Fruit fly (Drosophila melanogaster) whole organism, embryonic: Measurements from ENCODE around the gene Sec8.

Experiments
- Abd-B ChIP-seq: fragments of 200-800 bp; sonication (Bioruptor generic); optimal IDR thresholded peaks from 2 replicates; lab custom pipeline; 2018; ENCODE audit warnings: missing biosample characterization, mild to moderate bottlenecking, missing genetic modification characterization, moderate library complexity
- Bdp1 ChIP-seq: fragments of 200-800 bp; sonication (Bioruptor generic); optimal IDR thresholded peaks from 3 replicates; lab custom pipeline; 2016; ENCODE audit warnings: missing biosample characterization, missing genetic modification characterization
- CG10321 ChIP-seq: fragments of 200-800 bp; sonication (Bioruptor generic); IDR thresholded peaks from 2 replicates; pipeline ENCODE4 v1.3.6; 2022; ENCODE audit warnings: missing biosample characterization, missing genetic modification characterization
- CG10979 ChIP-seq: fragments of 200-800 bp; sonication (Bioruptor generic); optimal IDR thresholded peaks from 2 replicates; lab custom pipeline; 2018; ENCODE audit warnings: missing biosample characterization, mild to moderate bottlenecking, missing genetic modification characterization, moderate library complexity
- CG11456 ChIP-seq: fragments of 200-800 bp; sonication (Bioruptor generic); IDR thresholded peaks from 3 replicates; pipeline ENCODE4 v1.3.6; 2022; ENCODE audit warnings: missing biosample characterization, missing genetic modification characterization
- CG1233 ChIP-seq: fragments of 200-800 bp; sonication (Bioruptor generic); optimal IDR thresholded peaks from 4 replicates; lab custom pipeline; 2018; ENCODE audit warnings: missing biosample characterization, mild to moderate bottlenecking, missing genetic modification characterization
- CG13424 ChIP-seq: fragments of 200-800 bp; sonication (Bioruptor generic); optimal IDR thresholded peaks from 2 replicates; lab custom pipeline; 2019; ENCODE audit warnings: missing biosample characterization, mild to moderate bottlenecking, missing genetic modification characterization, moderate library complexity
- CG13775 ChIP-seq: fragments of 200-800 bp; sonication (Bioruptor generic); optimal IDR thresholded peaks from 3 replicates; lab custom pipeline; 2017; ENCODE audit warnings: missing biosample characterization, mild to moderate bottlenecking, missing genetic modification characterization
- CG1647 ChIP-seq: fragments of 200-800 bp; sonication (Bioruptor generic); optimal IDR thresholded peaks from 3 replicates; lab custom pipeline; 2016; ENCODE audit warnings: missing biosample characterization, missing genetic modification characterization
- CG17829 ChIP-seq: fragments of 200-800 bp; optimal IDR thresholded peaks from 2 replicates; lab custom pipeline; 2019; ENCODE audit warnings: missing biosample characterization, mild to moderate bottlenecking, missing genetic modification characterization, moderate library complexity
- CG18764 ChIP-seq: fragments of 200-800 bp; sonication (Bioruptor generic); optimal IDR thresholded peaks from 3 replicates; lab custom pipeline; 2016; ENCODE audit warnings: missing biosample characterization, missing genetic modification characterization
- CG3065 ChIP-seq: fragments of 200-800 bp; sonication (Bioruptor generic); optimal IDR thresholded peaks from 2 replicates; lab custom pipeline; 2016; ENCODE audit warnings: missing biosample characterization, missing genetic modification characterization
- CG3163 ChIP-seq: fragments of 200-800 bp; sonication (Bioruptor generic); optimal IDR thresholded peaks from 3 replicates; lab custom pipeline; 2016; ENCODE audit warnings: missing biosample characterization, missing genetic modification characterization
- CG33213 ChIP-seq: fragments of 200-800 bp; sonication (Bioruptor generic); optimal IDR thresholded peaks from 3 replicates; lab custom pipeline; 2016; ENCODE audit warnings: missing biosample characterization, missing genetic modification characterization
- CG4424 ChIP-seq: fragments of 200-800 bp; sonication (Bioruptor generic); optimal IDR thresholded peaks from 3 replicates; lab custom pipeline; 2016; ENCODE audit warnings: missing biosample characterization, missing genetic modification characterization
- CG6791 ChIP-seq: fragments of 200-800 bp; sonication (Bioruptor generic); IDR thresholded peaks from 3 replicates; pipeline ENCODE4 v1.3.6; 2022; ENCODE audit warnings: missing biosample characterization, missing genetic modification characterization; ENCODE audit not compliant: partially characterized antibody
- CG8388 ChIP-seq: fragments of 200-800 bp; sonication (Bioruptor generic); optimal IDR thresholded peaks from 2 replicates; lab custom pipeline; 2019; ENCODE audit warnings: missing biosample characterization, mild to moderate bottlenecking, missing genetic modification characterization, moderate library complexity
- CG9215 ChIP-seq: fragments of 200-800 bp; sonication (Bioruptor generic); IDR thresholded peaks from 2 replicates; pipeline ENCODE4 v1.3.6; 2022; ENCODE audit warnings: missing biosample characterization, missing genetic modification characterization
- CG9876 ChIP-seq: fragments of 200-800 bp; sonication (Bioruptor generic); optimal IDR thresholded peaks from 2 replicates; lab custom pipeline; 2016; ENCODE audit warnings: missing biosample characterization, missing genetic modification characterization
- D19A ChIP-seq: fragments of 200-800 bp; optimal IDR thresholded peaks from 3 replicates; lab custom pipeline; 2019; ENCODE audit warnings: missing biosample characterization, mild to moderate bottlenecking, missing genetic modification characterization, moderate library complexity
- Dbx ChIP-seq: fragments of 200-800 bp; sonication (Bioruptor generic); IDR thresholded peaks from 3 replicates; pipeline ENCODE4 v1.3.6; 2022; ENCODE audit warnings: missing biosample characterization, missing genetic modification characterization
- Dek ChIP-seq: fragments of 200-800 bp; sonication (Bioruptor generic); optimal IDR thresholded peaks from 3 replicates; lab custom pipeline; 2019; ENCODE audit warnings: missing biosample characterization, mild to moderate bottlenecking, missing genetic modification characterization, moderate library complexity
- ERR ChIP-seq: fragments of 200-800 bp; sonication (Bioruptor generic); optimal IDR thresholded peaks from 2 replicates; lab custom pipeline; 2016; ENCODE audit warnings: missing biosample characterization, missing genetic modification characterization
- Fer1 ChIP-seq: fragments of 200-800 bp; sonication (Bioruptor generic); optimal IDR thresholded peaks from 2 replicates; lab custom pipeline; 2017; ENCODE audit warnings: missing biosample characterization, mild to moderate bottlenecking, missing genetic modification characterization
- H2.0 ChIP-seq: fragments of 200-800 bp; sonication (Bioruptor generic); IDR thresholded peaks from 2 replicates; pipeline ENCODE4 v1.3.6; 2022; ENCODE audit warnings: missing biosample characterization, missing genetic modification characterization
- Hey ChIP-seq: fragments of 200-800 bp; sonication (Bioruptor generic); optimal IDR thresholded peaks from 3 replicates; lab custom pipeline; 2018; ENCODE audit warnings: missing biosample characterization, mild to moderate bottlenecking, missing genetic modification characterization
- HmgZ ChIP-seq: fragments of 200-800 bp; sonication (Bioruptor generic); optimal IDR thresholded peaks from 2 replicates; lab custom pipeline; 2018; ENCODE audit warnings: missing biosample characterization, mild to moderate bottlenecking, missing genetic modification characterization
- Hmr ChIP-seq: fragments of 200-800 bp; sonication (Bioruptor generic); optimal IDR thresholded peaks from 3 replicates; lab custom pipeline; 2017; ENCODE audit warnings: mild to moderate bottlenecking, missing biosample characterization, missing genetic modification reagents, missing genetic modification characterization
- Hr39 ChIP-seq: fragments of >200 bp; optimal IDR thresholded peaks from 2 replicates; lab custom pipeline; 2017
- Kr ChIP-seq: fragments of 200-800 bp; sonication (Bioruptor generic); optimal IDR thresholded peaks from 2 replicates; lab custom pipeline; 2017; ENCODE audit warnings: missing biosample characterization, mild to moderate bottlenecking, missing genetic modification characterization
- Mad ChIP-seq: fragments of 200-800 bp; sonication (Bioruptor generic); optimal IDR thresholded peaks from 2 replicates; lab custom pipeline; 2016; ENCODE audit warnings: missing biosample characterization, missing genetic modification characterization
- Meics ChIP-seq: fragments of 200-800 bp; sonication (Bioruptor generic); optimal IDR thresholded peaks from 2 replicates; lab custom pipeline; 2017; ENCODE audit warnings: missing biosample characterization, mild to moderate bottlenecking, missing genetic modification characterization
- NFAT ChIP-seq: fragments of 200-800 bp; sonication (Bioruptor generic); IDR thresholded peaks from 2 replicates; pipeline ENCODE4 v1.3.6; 2022; ENCODE audit warnings: missing biosample characterization, missing genetic modification characterization
- Oaz ChIP-seq: fragments of 200-800 bp; sonication (Bioruptor generic); IDR thresholded peaks from 2 replicates; pipeline ENCODE4 v1.3.6; 2022; ENCODE audit warnings: missing biosample characterization, missing genetic modification characterization
- Scr ChIP-seq: fragments of 200-800 bp; sonication (Bioruptor generic); IDR thresholded peaks from 2 replicates; pipeline ENCODE4 v1.3.6; 2022; ENCODE audit warnings: missing biosample characterization, missing genetic modification characterization; ENCODE audit not compliant: partially characterized antibody
- YL-1 ChIP-seq: fragments of 200-800 bp; sonication (Bioruptor generic); optimal IDR thresholded peaks from 3 replicates; lab custom pipeline; 2017; ENCODE audit warnings: missing biosample characterization, mild to moderate bottlenecking, missing genetic modification characterization
- ac ChIP-seq: fragments of 200-800 bp; sonication (Bioruptor generic); optimal IDR thresholded peaks from 3 replicates; lab custom pipeline; 2017; ENCODE audit warnings: missing biosample characterization, mild to moderate bottlenecking, missing genetic modification characterization
- amos ChIP-seq: fragments of 200-800 bp; sonication (Bioruptor generic); IDR thresholded peaks from 2 replicates; pipeline ENCODE4 v1.3.6; 2022; ENCODE audit warnings: missing biosample characterization, missing genetic modification characterization; ENCODE audit not compliant: partially characterized antibody
- chn ChIP-seq: fragments of 200-800 bp; sonication (Bioruptor generic); optimal IDR thresholded peaks from 2 replicates; lab custom pipeline; 2016; ENCODE audit warnings: missing biosample characterization, missing genetic modification characterization
- dan ChIP-seq: fragments of 200-800 bp; sonication (Bioruptor generic); IDR thresholded peaks from 2 replicates; pipeline ENCODE4 v1.3.6; 2022; ENCODE audit warnings: missing biosample characterization, missing genetic modification characterization
- dimm ChIP-seq: fragments of 200-800 bp; sonication (Bioruptor generic); IDR thresholded peaks from 2 replicates; pipeline ENCODE4 v1.3.6; 2022; ENCODE audit warnings: missing biosample characterization, missing genetic modification characterization
- gcm2 ChIP-seq: fragments of 200-800 bp; sonication (Bioruptor generic); optimal IDR thresholded peaks from 2 replicates; lab custom pipeline; 2016; ENCODE audit warnings: missing biosample characterization, missing genetic modification characterization
- nom ChIP-seq: fragments of 200-800 bp; sonication (Bioruptor generic); optimal IDR thresholded peaks from 2 replicates; lab custom pipeline; 2017; ENCODE audit warnings: missing biosample characterization, missing genetic modification characterization, mild to moderate bottlenecking, moderate library complexity, missing genetic modification reagents
- org-1 ChIP-seq: fragments of 200-800 bp; sonication (Bioruptor generic); optimal IDR thresholded peaks from 2 replicates; lab custom pipeline; 2017; ENCODE audit warnings: missing biosample characterization, missing genetic modification characterization
- row ChIP-seq: fragments of 200-800 bp; sonication (Bioruptor generic); IDR thresholded peaks from 3 replicates; pipeline ENCODE4 v1.3.6; 2022; ENCODE audit warnings: missing biosample characterization, missing genetic modification characterization
- scrt ChIP-seq: fragments of 200-800 bp; sonication (Bioruptor generic); optimal IDR thresholded peaks from 2 replicates; lab custom pipeline; 2018; ENCODE audit warnings: missing biosample characterization, mild to moderate bottlenecking, missing genetic modification characterization, moderate library complexity
- ttk ChIP-seq: fragments of 200-800 bp; sonication (Bioruptor generic); IDR thresholded peaks from 2 replicates; pipeline ENCODE4 v2.1.2; 2022; ENCODE audit warnings: missing biosample characterization, missing genetic modification characterization
- vvl ChIP-seq: fragments of 200-800 bp; sonication (Bioruptor generic); IDR thresholded peaks from 2 replicates; pipeline ENCODE4 v1.3.6; 2022; ENCODE audit warnings: missing biosample characterization, missing genetic modification characterization
- zfh1 ChIP-seq: fragments of 200-800 bp; sonication (Bioruptor generic); IDR thresholded peaks from 3 replicates; pipeline ENCODE4 v1.3.6; 2022; ENCODE audit warnings: missing biosample characterization, missing genetic modification characterization

Sec8 gene

DNA sequence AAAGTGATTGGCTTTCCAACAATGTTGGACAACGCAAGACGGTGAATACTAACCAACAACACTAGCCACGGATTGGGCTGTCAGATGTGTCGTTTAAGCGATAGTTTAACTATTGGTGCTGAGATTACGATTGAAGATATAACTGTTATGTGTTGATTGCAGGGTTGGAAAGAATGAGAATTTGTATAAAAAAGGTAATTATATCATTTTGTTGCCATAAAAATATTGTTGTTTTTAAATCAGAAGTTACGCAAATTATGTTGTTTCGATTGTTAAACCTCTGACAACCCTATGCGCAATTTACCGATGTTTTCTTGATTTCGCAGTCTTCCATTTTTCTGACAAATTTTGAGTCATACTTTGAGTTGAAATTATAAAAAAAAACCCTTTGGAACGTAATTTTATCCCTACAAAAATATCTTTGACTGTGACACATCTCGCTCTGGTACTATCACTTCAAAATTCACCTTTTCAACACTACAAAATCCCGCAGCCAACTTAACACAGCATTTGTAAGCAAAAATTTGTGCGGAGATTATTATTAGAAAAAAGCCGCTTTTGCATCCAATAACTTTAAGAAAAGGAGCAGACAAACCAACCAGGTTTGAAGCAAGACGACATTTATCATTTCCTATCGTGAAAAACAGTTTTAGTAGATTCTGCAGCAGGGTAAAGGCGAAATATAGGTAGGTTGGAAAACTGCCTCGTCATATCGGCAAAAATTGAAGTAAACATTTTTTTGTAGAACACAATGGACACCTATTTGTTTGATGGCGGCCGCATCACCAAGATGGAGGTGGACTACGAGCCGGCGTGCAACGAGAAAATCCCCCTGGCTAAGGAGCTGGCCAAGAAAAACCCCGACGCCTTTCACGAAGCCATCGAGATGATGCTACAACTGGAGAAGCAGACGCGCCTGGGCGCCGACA, 30.5 kb upstream of the Sec8 start, which contains the start of the genes Hat1 and Rpn5 (continued):
- peak; percentile 21 for TF ChIP-seq Hey
- TF ChIP-seq Kr (GFP tag; lab: Kevin White, UChicago): no peak
- TF ChIP-seq YL-1: peak; percentile 63
- peak; percentile 73 for TF ChIP-seq CG8388 (GFP tag; lab: Kevin White, UChicago)
- peak; percentile 68 for TF ChIP-seq amos (GFP tag; lab: Robert Waterston, UW)
- peak; percentile 51 for TF ChIP-seq CG3065 (GFP tag; lab: Kevin White, UChicago)
- peak; percentile 65 for TF ChIP-seq CG1233 (GFP tag; lab: Kevin White, UChicago)
- TF ChIP-seq ttk: peak; percentile 54; the same call in 1 of the 2 replicates
- no peak for TF ChIP-seq Oaz (GFP tag; lab: Robert Waterston, UW)
- peak; percentile 79; the same call in 2 of the 3 replicates for TF ChIP-seq Dbx
- TF ChIP-seq Dek (tag; lab: Kevin White, UChicago): peak; percentile 73
- TF ChIP-seq ac: no peak
- TF ChIP-seq NFAT: peak; percentile 59; the same call in 1 of the 2 replicates
- peak; percentile 71 for TF ChIP-seq CG13424 (tag; lab: Kevin White, UChicago)
- peak; percentile 92 for TF ChIP-seq row (GFP tag; lab: Robert Waterston, UW)
- TF ChIP-seq CG13775: peak; percentile 93
- TF ChIP-seq CG3163 (GFP tag; lab: Kevin White, UChicago): peak; percentile 75
- TF ChIP-seq CG11456 (GFP tag; lab: Robert Waterston, UW): peak; percentile 63; the same call in 2 of the 3 replicates
- TF ChIP-seq CG9215 (GFP tag; lab: Robert Waterston, UW): peak; percentile 79
- TF ChIP-seq D19A (tag; lab: Kevin White, UChicago): peak; percentile 46
- TF ChIP-seq gcm2 (GFP tag; lab: Kevin White, UChicago): peak; percentile 55
- peak; percentile 48 for TF ChIP-seq org-1 (GFP tag; lab: Kevin White, UChicago)
- TF ChIP-seq dimm: no peak
- peak; percentile 64; the same call in 1 of the 3 replicates for TF ChIP-seq CG6791 (GFP tag; lab: Robert Waterston, UW)
- TF ChIP-seq Meics (GFP tag; lab: Kevin White, UChicago): peak; percentile 76
- 0 out of 2 replicates have a peak, but pooled peaks have one; percentile 38 for TF ChIP-seq dan
- peak; percentile 79 for TF ChIP-seq CG18764 (GFP tag; lab: Kevin White, UChicago)
- TF ChIP-seq CG10321 (GFP tag; lab: Robert Waterston, UW): no peak; the same call in 1 of the 2 replicates
- peak; percentile 85 for TF ChIP-seq Scr
- peak; percentile 68 for TF ChIP-seq CG17829 (tag; lab: Kevin White, UChicago)
- peak; percentile 0 for TF ChIP-seq scrt (GFP tag; lab: Kevin White, UChicago)
- TF ChIP-seq Abd-B (GFP tag; lab: Kevin White, UChicago): peak; percentile 85
- peak; percentile 56 for TF ChIP-seq nom
- TF ChIP-seq CG4424 (GFP tag; lab: Kevin White, UChicago): peak; percentile 91
- TF ChIP-seq HmgZ (tag; lab: Kevin White, UChicago): peak; percentile 83
- no peak for TF ChIP-seq Hr39 (lab: Kevin White, UChicago)
- peak; percentile 78 for TF ChIP-seq ERR (GFP tag; lab: Kevin White, UChicago)
- peak; percentile 59; the same call in 1 of the 2 replicates for TF ChIP-seq vvl (GFP tag; lab: Robert Waterston, UW)
- peak; percentile 88 for TF ChIP-seq Mad (GFP tag; lab: Kevin White, UChicago)
- TF ChIP-seq CG9876 (GFP tag; lab: Kevin White, UChicago): peak; percentile 73
- TF ChIP-seq CG1647 (GFP tag; lab: Kevin White, UChicago): peak; percentile 88
- TF ChIP-seq CG33213 (GFP tag; lab: Kevin White, UChicago): peak; percentile 76
- TF ChIP-seq H2.0: peak; percentile 59
- TF ChIP-seq Fer1 (GFP tag; lab: Kevin White, UChicago): peak; percentile 52
- peak; percentile 91 for TF ChIP-seq chn
- TF ChIP-seq Hmr (GFP tag; lab: Kevin White, UChicago): peak; percentile 81
- peak; percentile 79 for TF ChIP-seq CG10979 (tag; lab: Kevin White, UChicago)
- peak; percentile 58; the same call in 2 of the 3 replicates for TF ChIP-seq zfh1 (GFP tag; lab: Robert Waterston, UW)
- peak; percentile 83 for TF ChIP-seq Bdp1 (GFP tag; lab: Kevin White, UChicago)
